Fruit fly (Drosophila melanogaster) whole organism, adult: Measurements from ENCODE around the gene CG34447.

Experiments
- CG11617 ChIP-seq: fragments of 200-800 bp; sonication (Bioruptor generic); optimal IDR thresholded peaks from 2 replicates; lab custom pipeline; 2017; ENCODE audit warnings: mild to moderate bottlenecking, missing biosample characterization, missing genetic modification reagents, missing genetic modification characterization
- CG12768 ChIP-seq: fragments of 200-800 bp; sonication (Bioruptor generic); optimal IDR thresholded peaks from 2 replicates; lab custom pipeline; 2017; ENCODE audit warnings: missing biosample characterization, missing genetic modification characterization, mild to moderate bottlenecking, moderate library complexity, missing genetic modification reagents
- CG14711 ChIP-seq: fragments of 200-800 bp; sonication (Bioruptor generic); optimal IDR thresholded peaks from 2 replicates; lab custom pipeline; 2018; ENCODE audit warnings: missing biosample characterization, mild to moderate bottlenecking, missing genetic modification characterization, moderate library complexity
- CG1620 ChIP-seq: fragments of 200-800 bp; sonication (Bioruptor generic); optimal IDR thresholded peaks from 2 replicates; lab custom pipeline; 2016; ENCODE audit warnings: missing biosample characterization, missing genetic modification characterization
- CG33017 ChIP-seq: fragments of 200-800 bp; sonication (Bioruptor generic); optimal IDR thresholded peaks from 2 replicates; lab custom pipeline; 2018; ENCODE audit warnings: missing biosample characterization, mild to moderate bottlenecking, missing genetic modification characterization, moderate library complexity
- CG5204 ChIP-seq: fragments of 200-800 bp; sonication (Bioruptor generic); optimal IDR thresholded peaks from 2 replicates; lab custom pipeline; 2016; ENCODE audit warnings: missing biosample characterization, missing genetic modification characterization
- CG7045 ChIP-seq: fragments of 200-800 bp; sonication (Bioruptor generic); optimal IDR thresholded peaks from 2 replicates; lab custom pipeline; 2017; ENCODE audit warnings: missing biosample characterization, mild to moderate bottlenecking, missing genetic modification characterization
- CG7101 ChIP-seq: fragments of 200-800 bp; sonication (Bioruptor generic); optimal IDR thresholded peaks from 2 replicates; lab custom pipeline; 2018; ENCODE audit warnings: missing biosample characterization, mild to moderate bottlenecking, missing genetic modification characterization, moderate library complexity
- Clk ChIP-seq: fragments of 200-800 bp; sonication (Bioruptor generic); optimal IDR thresholded peaks from 2 replicates; lab custom pipeline; 2017; ENCODE audit warnings: missing biosample characterization, missing genetic modification characterization
- Crg-1 ChIP-seq: fragments of 200-800 bp; sonication (Bioruptor generic); optimal IDR thresholded peaks from 2 replicates; lab custom pipeline; 2016; ENCODE audit warnings: missing biosample characterization, missing genetic modification characterization
- Hr96 ChIP-seq: fragments of 200-800 bp; sonication (Bioruptor generic); optimal IDR thresholded peaks from 2 replicates; lab custom pipeline; 2016; ENCODE audit warnings: missing biosample characterization, missing genetic modification characterization
- Mnt ChIP-seq: fragments of 200-800 bp; sonication (Bioruptor generic); optimal IDR thresholded peaks from 2 replicates; lab custom pipeline; 2016; ENCODE audit warnings: missing biosample characterization, mild to moderate bottlenecking, missing genetic modification characterization
- bab1 ChIP-seq: fragments of 200-800 bp; sonication (Bioruptor generic); optimal IDR thresholded peaks from 3 replicates; lab custom pipeline; 2019; ENCODE audit warnings: missing biosample characterization, mild to moderate bottlenecking, missing genetic modification characterization, moderate library complexity
- cic ChIP-seq: fragments of 200-800 bp; sonication (Bioruptor generic); optimal IDR thresholded peaks from 2 replicates; lab custom pipeline; 2017; ENCODE audit warnings: missing biosample characterization, mild to moderate bottlenecking, missing genetic modification characterization, moderate library complexity
- cnc ChIP-seq, 2 experiments: fragments of >200 bp; optimal IDR thresholded peaks; 2 replicates each; lab custom pipeline; 2017
- kay ChIP-seq: fragments of 200-800 bp; sonication (Bioruptor generic); peaks from one replicate; lab custom pipeline; 2016; ENCODE audit warnings: missing biosample characterization, missing genetic modification characterization, borderline replicate concordance
- ovo ChIP-seq: fragments of 200-800 bp; sonication (Bioruptor generic); optimal IDR thresholded peaks from 2 replicates; lab custom pipeline; 2016; ENCODE audit warnings: missing biosample characterization, missing genetic modification characterization
- pad ChIP-seq: fragments of 200-800 bp; sonication (Bioruptor generic); optimal IDR thresholded peaks from 3 replicates; lab custom pipeline; 2017; ENCODE audit warnings: missing biosample characterization, missing genetic modification characterization, mild to moderate bottlenecking, moderate library complexity, missing genetic modification reagents
- tj ChIP-seq: fragments of 200-800 bp; sonication (Bioruptor generic); optimal IDR thresholded peaks from 3 replicates; lab custom pipeline; 2017; ENCODE audit warnings: missing biosample characterization, mild to moderate bottlenecking, missing genetic modification characterization, moderate library complexity
- toe ChIP-seq: fragments of 200-800 bp; sonication (Bioruptor generic); optimal IDR thresholded peaks from 2 replicates; lab custom pipeline; 2016; ENCODE audit warnings: missing biosample characterization, missing genetic modification characterization

CG34447 gene

dm6 chr2L:2426444-2427188, 6.8 kb upstream of the CG34447 start:
- TF ChIP-seq CG5204 (GFP tag; lab: Kevin White, UChicago) = peak; percentile 62
- peak; percentile 41 for TF ChIP-seq CG33017 (tag; lab: Kevin White, UChicago)
- TF ChIP-seq toe (GFP tag; lab: Kevin White, UChicago) = no peak
- no peak for TF ChIP-seq CG12768 (GFP tag; lab: Kevin White, UChicago)
- TF ChIP-seq Hr96 (GFP tag; lab: Kevin White, UChicago) = peak; percentile 8
- TF ChIP-seq CG7045 (GFP tag; lab: Kevin White, UChicago) = peak; percentile 72

DNA sequence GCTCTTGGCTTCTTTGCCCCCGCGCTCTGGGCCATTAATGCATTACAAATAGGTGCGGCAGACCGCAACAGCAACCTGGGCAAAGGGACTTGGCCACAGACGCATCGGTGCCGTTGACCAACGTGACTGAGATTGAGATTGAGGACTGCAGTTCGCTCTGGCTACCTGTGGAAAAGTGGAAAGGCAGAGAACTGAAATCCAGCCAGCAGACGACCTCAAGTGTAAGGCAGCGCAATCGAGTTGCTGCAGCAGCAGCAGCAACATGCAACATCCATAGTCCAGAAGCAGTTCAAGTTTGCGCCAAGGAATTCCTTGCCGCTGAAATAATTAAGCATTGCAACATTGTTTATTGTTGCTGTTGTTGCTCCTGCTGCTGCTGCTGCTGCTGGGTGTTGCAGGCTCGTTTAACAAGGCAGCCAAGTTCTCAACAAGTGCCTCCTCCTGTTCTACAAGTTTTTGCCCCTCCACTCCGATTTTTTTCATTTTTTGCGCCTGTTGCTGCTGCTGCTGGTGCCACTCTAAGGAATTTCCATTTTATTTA, 5.9 kb upstream of the CG34447 start:
- no peak for TF ChIP-seq Crg-1 (GFP tag; lab: Kevin White, UChicago)
- TF ChIP-seq CG33017 (tag; lab: Kevin White, UChicago) = no peak

DNA sequence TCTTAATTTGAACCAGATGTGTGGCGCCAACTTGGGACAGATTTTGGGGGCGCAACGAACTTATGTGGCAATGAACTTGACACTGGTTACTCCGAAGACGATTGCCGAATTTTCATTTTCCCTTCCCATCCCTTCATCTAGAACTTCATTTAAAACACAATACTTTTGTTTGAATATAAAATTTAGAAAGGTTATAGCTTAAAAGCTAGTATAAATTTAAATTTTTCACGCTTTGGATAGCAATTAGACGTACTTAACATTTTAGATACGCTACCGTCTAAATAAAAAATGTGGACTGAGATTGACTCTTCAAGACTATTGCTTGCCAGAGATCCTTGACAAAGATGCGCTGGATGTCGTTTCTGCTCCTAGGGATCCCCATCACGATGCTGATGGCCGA, 4.7 kb upstream of the CG34447 start, which contains the start of gene CG44139:
Gene CG44139 (plus strand): TSS at position 301 of the 400 bp plus-strand sequence.
- TF ChIP-seq CG7045 (GFP tag; lab: Kevin White, UChicago) (no peak), Clk (GFP tag; lab: Kevin White, UChicago) (no peak), cic (GFP tag; lab: Kevin White, UChicago) (no peak), CG12768 (GFP tag; lab: Kevin White, UChicago) (no peak), CG1620 (GFP tag; lab: Kevin White, UChicago) (no peak), cnc (optimal IDR thresholded peaks at IDR 0.05; lab: Kevin White, UChicago) (no peak), pad (GFP tag; lab: Kevin White, UChicago) (no peak), Hr96 (GFP tag; lab: Kevin White, UChicago) (no peak), CG7101 (tag; lab: Kevin White, UChicago) (no peak), Mnt (GFP tag; lab: Kevin White, UChicago) (no peak), kay (no peak), CG11617 (GFP tag; lab: Kevin White, UChicago) (no peak), ovo (GFP tag; lab: Kevin White, UChicago) (no peak)

DNA sequence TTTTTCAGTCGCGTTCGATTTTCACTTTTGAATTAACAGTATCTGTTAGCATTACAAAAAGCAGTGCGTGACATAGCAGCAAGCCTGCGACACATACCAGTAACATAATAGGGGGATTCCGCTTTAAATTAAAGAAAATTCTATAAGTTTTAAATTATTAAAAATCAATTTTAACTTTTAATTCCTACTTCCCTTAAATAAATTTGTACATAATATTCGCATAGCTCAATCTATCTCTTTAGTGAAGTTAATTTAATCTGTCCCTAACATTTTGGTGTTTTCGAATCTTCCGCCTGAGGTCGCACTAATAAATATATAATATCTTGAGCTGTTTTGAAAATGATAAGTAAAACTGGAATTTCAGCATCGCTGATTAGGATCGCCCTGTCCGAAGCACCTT, 677 bp upstream of the CG34447 start, which contains the start of gene CG9886:
Gene CG9886 (plus strand): TSS at position 341 of the 400 bp plus-strand sequence.
- TF ChIP-seq CG14711 (tag; lab: Kevin White, UChicago) (peak; percentile 61), kay (peak; percentile 46), Hr96 (GFP tag; lab: Kevin White, UChicago) (no peak), CG33017 (tag; lab: Kevin White, UChicago) (peak; percentile 58), cnc (optimal IDR thresholded peaks at IDR 0.05; lab: Kevin White, UChicago) (no peak), CG7101 (tag; lab: Kevin White, UChicago) (peak; percentile 40), bab1 (peak; percentile 68), CG7045 (GFP tag; lab: Kevin White, UChicago) (peak; percentile 54), tj (peak; percentile 13), CG11617 (GFP tag; lab: Kevin White, UChicago) (peak; percentile 18), CG5204 (GFP tag; lab: Kevin White, UChicago) (peak; percentile 45), Crg-1 (GFP tag; lab: Kevin White, UChicago) (no peak)

DNA sequence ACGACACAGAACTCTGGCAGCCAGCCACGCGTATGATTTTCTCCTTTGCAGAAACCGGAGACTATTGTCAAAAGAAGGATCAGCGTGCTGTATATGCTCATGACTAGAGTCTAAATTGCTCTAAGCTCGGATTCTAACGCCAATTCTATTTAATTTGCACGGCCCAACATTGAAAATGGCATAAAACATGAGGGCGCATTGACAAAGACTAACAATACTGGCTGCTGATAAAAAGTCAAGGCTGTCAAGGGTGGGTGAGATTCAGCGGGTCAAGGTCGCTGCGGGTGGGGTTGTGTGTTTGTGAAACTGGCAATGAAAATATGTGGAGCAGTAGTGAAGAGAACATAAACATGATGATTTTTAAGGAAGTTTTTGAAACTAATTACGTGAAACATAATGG, 1.9 kb downstream of the CG34447 start, which contains the start of gene CG34448:
Gene CG34448 (minus strand): TSS at position 101 of the 400 bp plus-strand sequence.
- TF ChIP-seq cnc (optimal IDR thresholded peaks at IDR 0.05; lab: Kevin White, UChicago) = no peak
- no peak for TF ChIP-seq bab1
- TF ChIP-seq cic (GFP tag; lab: Kevin White, UChicago) = no peak
- no peak for TF ChIP-seq Mnt (GFP tag; lab: Kevin White, UChicago)
- TF ChIP-seq pad (GFP tag; lab: Kevin White, UChicago) = no peak
- TF ChIP-seq CG33017 (tag; lab: Kevin White, UChicago) = no peak
- TF ChIP-seq ovo (GFP tag; lab: Kevin White, UChicago) = no peak
- TF ChIP-seq CG11617 (GFP tag; lab: Kevin White, UChicago) = no peak
- no peak for TF ChIP-seq CG7045 (GFP tag; lab: Kevin White, UChicago)
- TF ChIP-seq CG7101 (tag; lab: Kevin White, UChicago) = no peak
- no peak for TF ChIP-seq kay
- TF ChIP-seq CG14711 (tag; lab: Kevin White, UChicago) = no peak
- no peak for TF ChIP-seq CG12768 (GFP tag; lab: Kevin White, UChicago)
- no peak for TF ChIP-seq CG1620 (GFP tag; lab: Kevin White, UChicago)
- TF ChIP-seq Clk (GFP tag; lab: Kevin White, UChicago) = no peak
- TF ChIP-seq Crg-1 (GFP tag; lab: Kevin White, UChicago) = no peak
- no peak for TF ChIP-seq CG5204 (GFP tag; lab: Kevin White, UChicago)

DNA sequence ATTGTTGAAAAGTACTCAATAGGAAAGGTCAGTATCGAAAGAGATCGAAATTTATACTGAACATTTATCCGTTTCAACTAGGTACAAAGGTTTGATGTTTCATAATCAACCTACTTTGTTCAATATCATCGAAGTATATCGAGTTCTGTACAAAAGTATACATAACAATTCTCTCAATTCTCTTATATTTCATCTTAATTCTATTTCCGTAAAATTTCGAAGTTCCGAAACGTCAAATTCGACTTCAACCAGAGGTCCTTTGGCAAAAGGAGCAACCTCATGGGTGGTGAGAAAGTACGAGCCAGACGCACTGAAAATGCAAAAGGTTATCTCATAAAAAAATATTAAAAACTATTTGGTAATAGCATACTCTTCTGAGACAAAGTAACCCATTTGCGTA, 3.2 kb downstream of the CG34447 start, which contains the start of gene CG31948:
Gene CG31948 (minus strand): TSS at position 101 of the 400 bp plus-strand sequence.
- no peak for TF ChIP-seq CG33017 (tag; lab: Kevin White, UChicago)
- TF ChIP-seq cic (GFP tag; lab: Kevin White, UChicago) = no peak
- TF ChIP-seq CG5204 (GFP tag; lab: Kevin White, UChicago) = no peak
- no peak for TF ChIP-seq bab1
- TF ChIP-seq kay = no peak
- TF ChIP-seq CG1620 (GFP tag; lab: Kevin White, UChicago) = no peak
- TF ChIP-seq CG12768 (GFP tag; lab: Kevin White, UChicago) = no peak
- no peak for TF ChIP-seq CG7101 (tag; lab: Kevin White, UChicago)
- TF ChIP-seq CG14711 (tag; lab: Kevin White, UChicago) = no peak
- no peak for TF ChIP-seq Crg-1 (GFP tag; lab: Kevin White, UChicago)
- no peak for TF ChIP-seq cnc (optimal IDR thresholded peaks at IDR 0.05; lab: Kevin White, UChicago)
- TF ChIP-seq CG11617 (GFP tag; lab: Kevin White, UChicago) = no peak
- no peak for TF ChIP-seq Hr96 (GFP tag; lab: Kevin White, UChicago)
- TF ChIP-seq tj = no peak
- TF ChIP-seq toe (GFP tag; lab: Kevin White, UChicago) = no peak
- no peak for TF ChIP-seq Clk (GFP tag; lab: Kevin White, UChicago)
- no peak for TF ChIP-seq CG7045 (GFP tag; lab: Kevin White, UChicago)
- no peak for TF ChIP-seq ovo (GFP tag; lab: Kevin White, UChicago)
- no peak for TF ChIP-seq pad (GFP tag; lab: Kevin White, UChicago)
- no peak for TF ChIP-seq Mnt (GFP tag; lab: Kevin White, UChicago)
